Fruit fly (Drosophila melanogaster): Measurements from ENCODE around the gene CG1288.

CG1288 gene

dm6 chr3R:7208331-7208730 lies at the start of gene CG1288:
TSS of gene CG1288 (minus strand) at chr3R:7208431.
- no peak for TF ChIP-seq CG17801 (GFP tag; optimal IDR thresholded peaks at IDR 0.05; ENCODE audit: partially characterized antibody)

dm6 chr3R:7251857-7252256 lies 43.6 kb upstream of the CG1288 start, which contains the start of gene Obp84a:
TSS of gene Obp84a (minus strand) at chr3R:7251957.
- no peak for TF ChIP-seq CG17801 (GFP tag; optimal IDR thresholded peaks at IDR 0.05; ENCODE audit: partially characterized antibody)

dm6 chr3R:7249460-7249859 lies 41.2 kb upstream of the CG1288 start, which contains the start of the genes CG1227 and Dtwd2:
TSS of gene CG1227 (minus strand) at chr3R:7249738.
TSS of gene Dtwd2 (plus strand) at chr3R:7249795.
- TF ChIP-seq CG17801 (GFP tag; optimal IDR thresholded peaks at IDR 0.05; ENCODE audit: partially characterized antibody), result peak; percentile 98

dm6 chr3R:7246889-7247288 lies 38.7 kb upstream of the CG1288 start, which contains the start of the genes Noc3 and CG10053:
TSS of gene Noc3 (minus strand) at chr3R:7246969.
TSS of gene CG10053 (plus strand) at chr3R:7247090.
- no peak for TF ChIP-seq CG17801 (GFP tag; optimal IDR thresholded peaks at IDR 0.05; ENCODE audit: partially characterized antibody)

- no peak for TF ChIP-seq CG17801 (GFP tag; optimal IDR thresholded peaks at IDR 0.05; ENCODE audit: partially characterized antibody)
Observed at dm6 chr3R:7241460-7241859, 33.2 kb upstream of the CG1288 start, which contains the start of gene CG14607. TSS of gene CG14607 (plus strand) at chr3R:7241760.

- no peak for TF ChIP-seq CG17801 (GFP tag; optimal IDR thresholded peaks at IDR 0.05; ENCODE audit: partially characterized antibody)
Observed at dm6 chr3R:7223972-7224464, 15.8 kb upstream of the CG1288 start, which contains the start of gene thw. TSS of gene thw (plus strand) at chr3R:7224414.

- no peak for TF ChIP-seq CG17801 (GFP tag; optimal IDR thresholded peaks at IDR 0.05; ENCODE audit: partially characterized antibody)
Observed at dm6 chr3R:7219605-7220004, 11.4 kb upstream of the CG1288 start, which contains the start of gene CG14605. TSS of gene CG14605 (minus strand) at chr3R:7219705.

- TF ChIP-seq CG17801 (GFP tag; optimal IDR thresholded peaks at IDR 0.05; ENCODE audit: partially characterized antibody), result no peak
Observed at dm6 chr3R:7216924-7217529, 8.8 kb upstream of the CG1288 start, which contains the start of gene CG14606. TSS of gene CG14606 (minus strand) at chr3R:7217083.

dm6 chr3R:7200670-7201069 lies 7.6 kb downstream of the CG1288 start, which contains the start of gene CG14609:
TSS of gene CG14609 (plus strand) at chr3R:7200970.
- TF ChIP-seq CG17801 (GFP tag; optimal IDR thresholded peaks at IDR 0.05; ENCODE audit: partially characterized antibody), result no peak

- TF ChIP-seq CG17801 (GFP tag; optimal IDR thresholded peaks at IDR 0.05; ENCODE audit: partially characterized antibody), result no peak
Observed at dm6 chr3R:7199849-7200248, 8.4 kb downstream of the CG1288 start.

dm6 chr3R:7188697-7189096 lies 19.5 kb downstream of the CG1288 start:
- TF ChIP-seq CG17801 (GFP tag; optimal IDR thresholded peaks at IDR 0.05; ENCODE audit: partially characterized antibody), result no peak

dm6 chr3R:7187989-7188388 lies 20.2 kb downstream of the CG1288 start:
- TF ChIP-seq CG17801 (GFP tag; optimal IDR thresholded peaks at IDR 0.05; ENCODE audit: partially characterized antibody), result no peak

dm6 chr3R:7187093-7187912 lies 20.9 kb downstream of the CG1288 start:
- TF ChIP-seq CG17801 (GFP tag; optimal IDR thresholded peaks at IDR 0.05; ENCODE audit: partially characterized antibody), result no peak

dm6 chr3R:7186242-7187092 lies 21.8 kb downstream of the CG1288 start, which contains the start of the genes CG10055 and lap:
TSS of gene CG10055 (minus strand) at chr3R:7186673.
TSS of gene lap (plus strand) at chr3R:7186994.
- TF ChIP-seq CG17801 (GFP tag; optimal IDR thresholded peaks at IDR 0.05; ENCODE audit: partially characterized antibody), result no peak

Data from ovary, adult (tissue).